Fruit fly (Drosophila melanogaster) whole organism, embryonic: ENCODE data around the gene Rip11.

Source experiments
- Abd-B ChIP-seq: fragments of 200-800 bp; sonication (Bioruptor generic); optimal IDR thresholded peaks from 2 replicates; lab custom pipeline; 2018; ENCODE audit warnings: missing biosample characterization, mild to moderate bottlenecking, missing genetic modification characterization, moderate library complexity
- Aef1 ChIP-seq: fragments of 200-800 bp; sonication (Bioruptor generic); IDR thresholded peaks from 3 replicates; pipeline ENCODE4 v1.3.6; 2022; ENCODE audit warnings: missing biosample characterization, missing genetic modification characterization
- CG10147 ChIP-seq: fragments of 200-800 bp; sonication (Bioruptor generic); optimal IDR thresholded peaks from 2 replicates; lab custom pipeline; 2019; ENCODE audit warnings: missing biosample characterization, mild to moderate bottlenecking, missing genetic modification characterization, moderate library complexity
- CG11504 ChIP-seq: fragments of 200-800 bp; sonication (Bioruptor generic); optimal IDR thresholded peaks from 3 replicates; lab custom pipeline; 2019; ENCODE audit warnings: missing biosample characterization, mild to moderate bottlenecking, missing genetic modification characterization, moderate library complexity
- CG12659 ChIP-seq: fragments of 200-800 bp; sonication (Bioruptor generic); optimal IDR thresholded peaks from 3 replicates; lab custom pipeline; 2017; ENCODE audit warnings: mild to moderate bottlenecking, missing biosample characterization, missing genetic modification reagents, missing genetic modification characterization
- CG13123 ChIP-seq: fragments of 200-800 bp; sonication (Bioruptor generic); optimal IDR thresholded peaks from 2 replicates; lab custom pipeline; 2016; ENCODE audit warnings: missing biosample characterization, missing genetic modification characterization
- CG13296 ChIP-seq: fragments of 200-800 bp; sonication (Bioruptor generic); optimal IDR thresholded peaks from 3 replicates; lab custom pipeline; 2018; ENCODE audit warnings: missing biosample characterization, mild to moderate bottlenecking, missing genetic modification characterization
- CG13775 ChIP-seq: fragments of 200-800 bp; sonication (Bioruptor generic); optimal IDR thresholded peaks from 3 replicates; lab custom pipeline; 2017; ENCODE audit warnings: missing biosample characterization, mild to moderate bottlenecking, missing genetic modification characterization
- CG15269 ChIP-seq: fragments of 200-800 bp; sonication (Bioruptor generic); optimal IDR thresholded peaks from 2 replicates; lab custom pipeline; 2018; ENCODE audit warnings: missing biosample characterization, mild to moderate bottlenecking, missing genetic modification characterization, moderate library complexity
- CG15601 ChIP-seq: fragments of 200-800 bp; sonication (Bioruptor generic); optimal IDR thresholded peaks from 3 replicates; lab custom pipeline; 2019; ENCODE audit warnings: missing biosample characterization, mild to moderate bottlenecking, missing genetic modification characterization, moderate library complexity
- CG1647 ChIP-seq: fragments of 200-800 bp; sonication (Bioruptor generic); optimal IDR thresholded peaks from 3 replicates; lab custom pipeline; 2016; ENCODE audit warnings: missing biosample characterization, missing genetic modification characterization
- CG17385 ChIP-seq: fragments of 200-800 bp; sonication (Bioruptor generic); optimal IDR thresholded peaks from 3 replicates; lab custom pipeline; 2018; ENCODE audit warnings: missing biosample characterization, mild to moderate bottlenecking, missing genetic modification characterization
- CG18262 ChIP-seq: fragments of 200-800 bp; optimal IDR thresholded peaks from 3 replicates; lab custom pipeline; 2019; ENCODE audit warnings: missing biosample characterization, mild to moderate bottlenecking, missing genetic modification characterization, moderate library complexity
- CG2129 ChIP-seq: fragments of 200-800 bp; sonication (Bioruptor generic); IDR thresholded peaks from 2 replicates; pipeline ENCODE4 v1.3.6; 2022; ENCODE audit warnings: missing biosample characterization, missing genetic modification characterization; ENCODE audit not compliant: partially characterized antibody
- CG31388 ChIP-seq: fragments of 200-800 bp; sonication (Bioruptor generic); optimal IDR thresholded peaks from 2 replicates; lab custom pipeline; 2016; ENCODE audit warnings: missing biosample characterization, missing genetic modification characterization
- CG31441 ChIP-seq: fragments of 200-800 bp; sonication (Bioruptor generic); IDR thresholded peaks from 2 replicates; pipeline ENCODE4 v1.3.6; 2022; ENCODE audit warnings: missing biosample characterization, missing genetic modification characterization
- CG3847 ChIP-seq: fragments of 200-800 bp; sonication (Bioruptor generic); IDR thresholded peaks from 2 replicates; pipeline ENCODE4 v1.3.6; 2022; ENCODE audit warnings: missing biosample characterization, missing genetic modification characterization
- CG6791 ChIP-seq: fragments of 200-800 bp; sonication (Bioruptor generic); IDR thresholded peaks from 3 replicates; pipeline ENCODE4 v1.3.6; 2022; ENCODE audit warnings: missing biosample characterization, missing genetic modification characterization; ENCODE audit not compliant: partially characterized antibody
- CG7786 ChIP-seq: fragments of 200-800 bp; sonication (Bioruptor generic); optimal IDR thresholded peaks from 2 replicates; lab custom pipeline; 2016; ENCODE audit warnings: missing biosample characterization, missing genetic modification characterization
- CG9437 ChIP-seq: fragments of 200-800 bp; sonication (Bioruptor generic); optimal IDR thresholded peaks from 2 replicates; lab custom pipeline; 2018; ENCODE audit warnings: missing biosample characterization, mild to moderate bottlenecking, missing genetic modification characterization
- Chrac-16 ChIP-seq: fragments of 200-800 bp; sonication (Bioruptor generic); optimal IDR thresholded peaks from 3 replicates; lab custom pipeline; 2016; ENCODE audit warnings: missing biosample characterization, missing genetic modification characterization
- CkIIα-i1 ChIP-seq: fragments of 200-800 bp; sonication (Bioruptor generic); IDR thresholded peaks from 2 replicates; pipeline ENCODE4 v1.3.6; 2022; ENCODE audit warnings: missing biosample characterization, missing genetic modification characterization
- CoRest ChIP-seq: fragments of 200-800 bp; sonication (Bioruptor generic); optimal IDR thresholded peaks from 3 replicates; lab custom pipeline; 2018; ENCODE audit warnings: missing biosample characterization, mild to moderate bottlenecking, missing genetic modification characterization, moderate library complexity
- Deaf1 ChIP-seq: fragments of 200-800 bp; optimal IDR thresholded peaks from 3 replicates; lab custom pipeline; 2019; ENCODE audit warnings: missing biosample characterization, mild to moderate bottlenecking, missing genetic modification characterization, moderate library complexity
- E2f2 ChIP-seq: fragments of 200-800 bp; sonication (Bioruptor generic); IDR thresholded peaks from 2 replicates; pipeline ENCODE4 v1.3.6; 2022; ENCODE audit warnings: missing biosample characterization, missing genetic modification characterization
- H2.0 ChIP-seq: fragments of 200-800 bp; sonication (Bioruptor generic); IDR thresholded peaks from 2 replicates; pipeline ENCODE4 v1.3.6; 2022; ENCODE audit warnings: missing biosample characterization, missing genetic modification characterization
- HLH3B ChIP-seq: fragments of 200-800 bp; sonication (Bioruptor generic); IDR thresholded peaks from 2 replicates; pipeline ENCODE4 v1.3.6; 2022; ENCODE audit warnings: missing biosample characterization, missing genetic modification characterization
- Hr3 ChIP-seq: fragments of 200-800 bp; sonication (Bioruptor generic); optimal IDR thresholded peaks from 3 replicates; lab custom pipeline; 2016; ENCODE audit warnings: missing biosample characterization, missing genetic modification characterization
- Hr39 ChIP-seq: fragments of >200 bp; optimal IDR thresholded peaks from 2 replicates; lab custom pipeline; 2017
- Jarid2 ChIP-seq: fragments of 200-800 bp; sonication (Bioruptor generic); optimal IDR thresholded peaks from 3 replicates; lab custom pipeline; 2017; ENCODE audit warnings: mild to moderate bottlenecking, missing biosample characterization, missing genetic modification reagents, missing genetic modification characterization
- Lhr ChIP-seq: fragments of 200-800 bp; sonication (Bioruptor generic); optimal IDR thresholded peaks from 3 replicates; lab custom pipeline; 2017; ENCODE audit warnings: mild to moderate bottlenecking, missing biosample characterization, missing genetic modification reagents, missing genetic modification characterization
- Meics ChIP-seq: fragments of 200-800 bp; sonication (Bioruptor generic); optimal IDR thresholded peaks from 2 replicates; lab custom pipeline; 2017; ENCODE audit warnings: missing biosample characterization, mild to moderate bottlenecking, missing genetic modification characterization
- Nf-YA ChIP-seq: fragments of 200-800 bp; sonication (Bioruptor generic); IDR thresholded peaks from 2 replicates; pipeline ENCODE4 v1.3.6; 2022; ENCODE audit warnings: missing biosample characterization, missing genetic modification characterization
- Opbp ChIP-seq: fragments of 200-800 bp; sonication (Bioruptor generic); IDR thresholded peaks from 3 replicates; pipeline ENCODE4 v1.3.6; 2022; ENCODE audit warnings: missing biosample characterization, missing genetic modification characterization; ENCODE audit not compliant: partially characterized antibody
- Optix ChIP-seq: fragments of 200-800 bp; sonication (Bioruptor generic); IDR thresholded peaks from 3 replicates; pipeline ENCODE4 v1.3.6; 2022; ENCODE audit warnings: missing biosample characterization, missing genetic modification characterization
- Rx ChIP-seq: fragments of 200-800 bp; sonication (Bioruptor generic); IDR thresholded peaks from 2 replicates; pipeline ENCODE4 v1.3.6; 2022; ENCODE audit warnings: missing biosample characterization, missing genetic modification characterization
- Side ChIP-seq: fragments of 200-800 bp; sonication (Bioruptor generic); optimal IDR thresholded peaks from 2 replicates; lab custom pipeline; 2016; ENCODE audit warnings: missing biosample characterization, missing genetic modification characterization
- bigmax ChIP-seq: fragments of 200-800 bp; sonication (Bioruptor generic); optimal IDR thresholded peaks from 2 replicates; lab custom pipeline; 2018; ENCODE audit warnings: missing biosample characterization, mild to moderate bottlenecking, missing genetic modification characterization
- exex ChIP-seq: fragments of 200-800 bp; sonication (Bioruptor generic); optimal IDR thresholded peaks from 4 replicates; lab custom pipeline; 2018; ENCODE audit warnings: missing biosample characterization, mild to moderate bottlenecking, missing genetic modification characterization, moderate library complexity
- ftz-f1 ChIP-seq: fragments of 200-800 bp; sonication (Bioruptor generic); optimal IDR thresholded peaks from 2 replicates; lab custom pipeline; 2016; ENCODE audit warnings: missing biosample characterization, missing genetic modification characterization
- jing ChIP-seq: fragments of 200-800 bp; sonication (Bioruptor generic); optimal IDR thresholded peaks from 2 replicates; lab custom pipeline; 2018; ENCODE audit warnings: missing biosample characterization, mild to moderate bottlenecking, missing genetic modification characterization
- kni ChIP-seq: fragments of 200-800 bp; sonication (Bioruptor generic); optimal IDR thresholded peaks from 3 replicates; lab custom pipeline; 2017; ENCODE audit warnings: mild to moderate bottlenecking, missing biosample characterization, missing genetic modification reagents, missing genetic modification characterization
- lilli ChIP-seq: fragments of 200-800 bp; sonication (Bioruptor generic); optimal IDR thresholded peaks from 3 replicates; lab custom pipeline; 2016; ENCODE audit warnings: missing biosample characterization, missing genetic modification characterization
- nerfin-2 ChIP-seq: fragments of 200-800 bp; sonication (Bioruptor generic); IDR thresholded peaks from 2 replicates; pipeline ENCODE4 v1.3.6; 2022; ENCODE audit warnings: missing biosample characterization, missing genetic modification characterization; ENCODE audit not compliant: partially characterized antibody
- nmo ChIP-seq: fragments of 200-800 bp; sonication (Bioruptor generic); optimal IDR thresholded peaks from 2 replicates; lab custom pipeline; 2018; ENCODE audit warnings: missing biosample characterization, mild to moderate bottlenecking, missing genetic modification characterization, moderate library complexity
- pb ChIP-seq: fragments of 200-800 bp; sonication (Bioruptor generic); optimal IDR thresholded peaks from 3 replicates; lab custom pipeline; 2016; ENCODE audit warnings: missing biosample characterization, missing genetic modification characterization
- pnt ChIP-seq: fragments of 200-800 bp; sonication (Bioruptor generic); optimal IDR thresholded peaks from 3 replicates; lab custom pipeline; 2016; ENCODE audit warnings: missing biosample characterization, missing genetic modification characterization
- sens-2 ChIP-seq: fragments of 200-800 bp; sonication (Bioruptor generic); IDR thresholded peaks from 2 replicates; pipeline ENCODE4 v1.3.6; 2022; ENCODE audit warnings: missing biosample characterization, missing genetic modification characterization
- twi ChIP-seq: fragments of 200-800 bp; optimal IDR thresholded peaks from 2 replicates; lab custom pipeline; 2019; ENCODE audit warnings: missing biosample characterization, mild to moderate bottlenecking, missing genetic modification characterization, moderate library complexity

Rip11 gene

DNA sequence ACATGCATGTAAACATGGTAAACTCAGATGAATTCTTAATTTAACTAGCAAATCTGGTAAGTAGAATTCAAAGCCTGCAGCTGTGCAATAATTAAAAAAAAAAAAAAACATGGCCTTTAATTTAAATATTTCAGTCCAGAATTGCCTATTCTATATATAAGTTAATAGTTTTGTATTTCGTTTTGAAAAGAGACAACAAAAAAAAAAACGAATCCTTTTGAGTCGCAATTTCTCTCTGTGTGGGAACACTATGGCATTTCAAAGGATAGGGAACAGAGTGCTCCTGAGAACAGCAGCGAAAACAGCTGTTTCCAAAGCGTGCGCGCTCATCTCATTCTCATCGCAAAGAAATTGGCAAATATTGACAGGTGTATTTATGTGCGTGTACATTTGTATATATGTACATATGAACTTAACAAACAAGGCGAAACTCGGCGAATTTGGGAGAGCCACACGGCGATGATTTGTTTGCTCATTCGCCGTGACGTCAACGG is 1.7 kb downstream of the Rip11 start (continued):
- peak; percentile 54 for TF ChIP-seq Abd-B (GFP tag; lab: Kevin White, UChicago)
- peak; percentile 30; the same call in 1 of the 2 replicates for TF ChIP-seq E2f2 (GFP tag; lab: Robert Waterston, UW)
- TF ChIP-seq lilli (GFP tag; lab: Kevin White, UChicago), result peak; percentile 69
- TF ChIP-seq CG1647 (GFP tag; lab: Kevin White, UChicago), result peak; percentile 49
- no peak for TF ChIP-seq H2.0
- no peak for TF ChIP-seq CG31388

DNA sequence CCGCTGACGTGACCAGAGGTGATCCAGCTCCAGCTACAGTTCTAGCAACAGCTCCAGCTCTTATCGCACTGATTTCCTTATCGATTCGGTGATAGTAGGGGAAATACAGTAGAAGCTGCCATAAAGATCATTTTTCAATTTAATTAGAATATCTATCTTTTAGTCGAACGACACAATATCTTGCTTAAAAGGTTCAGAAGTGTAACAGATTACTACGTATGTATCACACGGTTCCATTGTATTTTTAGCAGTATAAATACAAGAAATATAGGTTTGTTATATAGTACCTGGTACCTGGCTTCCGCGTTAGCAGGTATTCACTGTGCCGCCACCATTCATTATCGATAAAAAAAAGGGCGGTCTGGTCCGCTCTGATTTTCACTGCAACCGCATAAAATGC is 2.6 kb downstream of the Rip11 start:
- TF ChIP-seq Hr3 (peak; percentile 69), Meics (GFP tag; lab: Kevin White, UChicago) (peak; percentile 84), CG13775 (peak; percentile 67), CG17385 (GFP tag; lab: Kevin White, UChicago) (peak; percentile 85), CG10147 (GFP tag; lab: Kevin White, UChicago) (peak; percentile 60), nerfin-2 (GFP tag; lab: Robert Waterston, UW) (no peak), bigmax (GFP tag; lab: Kevin White, UChicago) (no peak), jing (GFP tag; lab: Kevin White, UChicago) (peak; percentile 64), twi (tag; lab: Kevin White, UChicago) (peak; percentile 60), CG3847 (GFP tag; lab: Robert Waterston, UW) (peak; percentile 74; the same call in 1 of the 2 replicates), nmo (GFP tag; lab: Kevin White, UChicago) (peak; percentile 86), sens-2 (peak; percentile 53), CG15601 (tag; lab: Kevin White, UChicago) (peak; percentile 81), CG13123 (GFP tag; lab: Kevin White, UChicago) (peak; percentile 46), CG9437 (peak; percentile 62), Hr39 (no peak), Chrac-16 (GFP tag; lab: Kevin White, UChicago) (peak; percentile 77), Opbp (GFP tag; lab: Robert Waterston, UW) (no peak), CG7786 (GFP tag; lab: Kevin White, UChicago) (peak; percentile 77), CkIIα-i1 (no peak), Aef1 (GFP tag; lab: Robert Waterston, UW) (no peak; the same call in 1 of the 3 replicates), kni (GFP tag; lab: Kevin White, UChicago) (peak; percentile 8), CG11504 (tag; lab: Kevin White, UChicago) (peak; percentile 89), CG18262 (tag; lab: Kevin White, UChicago) (peak; percentile 82), CG12659 (GFP tag; lab: Kevin White, UChicago) (peak; percentile 84), pnt (GFP tag; lab: Kevin White, UChicago) (peak; percentile 68), CG31441 (GFP tag; lab: Robert Waterston, UW) (peak; percentile 80), CG15269 (peak; percentile 90), exex (tag; lab: Kevin White, UChicago) (peak; percentile 67), Nf-YA (GFP tag; lab: Robert Waterston, UW) (peak; percentile 62; the same call in 1 of the 2 replicates), CG31388 (peak; percentile 35), CG2129 (GFP tag; lab: Robert Waterston, UW) (no peak), CoRest (peak; percentile 86), HLH3B (GFP tag; lab: Robert Waterston, UW) (peak; percentile 80), CG6791 (GFP tag; lab: Robert Waterston, UW) (no peak), Rx (GFP tag; lab: Robert Waterston, UW) (peak; percentile 49; the same call in 1 of the 2 replicates), Deaf1 (tag; lab: Kevin White, UChicago) (peak; percentile 58), Side (peak; percentile 66), Optix (GFP tag; lab: Robert Waterston, UW) (peak; percentile 74), pb (GFP tag; lab: Kevin White, UChicago) (no peak), Jarid2 (GFP tag; lab: Kevin White, UChicago) (no peak), Lhr (GFP tag; lab: Kevin White, UChicago) (peak; percentile 30), ftz-f1 (GFP tag; lab: Kevin White, UChicago) (no peak), CG13296 (GFP tag; lab: Kevin White, UChicago) (peak; percentile 87)
